Worm (Caenorhabditis elegans) whole organism, L1 larva: ENCODE results near the gene F21C10.7.

Experiments used
- C16A3.4 ChIP-seq: fragments of 150-350 bp; optimal IDR thresholded peaks from 2 replicates; lab custom pipeline; 2014; ENCODE audit warnings: missing biosample characterization, missing genetic modification characterization
- dpl-1 ChIP-seq, 3 experiments: fragments of 150-350 bp in 2 of 3; sonication (generic microtip) in 1 of 3; optimal IDR thresholded peaks; 2 replicates each; lab custom pipeline; 2014 to 2017; ENCODE audit warnings: missing biosample characterization in 3 of 3, missing genetic modification characterization in 3 of 3, missing genetic modification reagents in 3 of 3
- fkh-10 ChIP-seq: sonication (generic microtip); optimal IDR thresholded peaks from 2 replicates; lab custom pipeline; 2017; ENCODE audit warnings: missing biosample characterization, missing genetic modification reagents, missing genetic modification characterization
- fos-1 ChIP-seq: fragments of 150-350 bp; optimal IDR thresholded peaks from 2 replicates; lab custom pipeline; 2014; ENCODE audit warnings: missing biosample characterization, missing genetic modification characterization
- lin-13 ChIP-seq: fragments of 150-350 bp; optimal IDR thresholded peaks from 2 replicates; lab custom pipeline; 2014; ENCODE audit warnings: missing biosample characterization, missing genetic modification reagents, missing genetic modification characterization
- mab-9 ChIP-seq: fragments of 200-800 bp; sonication (Bioruptor generic); IDR thresholded peaks from 2 replicates; pipeline ENCODE4 v1.3.6; 2022; ENCODE audit warnings: missing genetic modification reagents, missing genetic modification characterization, missing compliant biosample characterization
- nhr-77 ChIP-seq: fragments of 150-350 bp; optimal IDR thresholded peaks from 2 replicates; lab custom pipeline; 2014; ENCODE audit warnings: missing biosample characterization, missing genetic modification characterization
- pqm-1 ChIP-seq: sonication (generic microtip); optimal IDR thresholded peaks from 3 replicates; lab custom pipeline; 2017; ENCODE audit warnings: missing biosample characterization, missing genetic modification characterization
- skn-1 ChIP-seq: fragments of 150-350 bp; optimal IDR thresholded peaks from 2 replicates; lab custom pipeline; 2014; ENCODE audit warnings: missing biosample characterization, missing genetic modification characterization
- snpc-4 ChIP-seq: fragments of 150-350 bp; optimal IDR thresholded peaks from 2 replicates; lab custom pipeline; 2014; ENCODE audit warnings: missing biosample characterization, missing genetic modification characterization
- unc-130 ChIP-seq: fragments of 150-350 bp; optimal IDR thresholded peaks from 2 replicates; lab custom pipeline; 2017; ENCODE audit warnings: missing biosample characterization, missing genetic modification characterization, inconsistent platforms

ce11 chrV:9084252-9084651 lies 28.3 kb upstream of the F21C10.7 start:
- TF ChIP-seq nhr-77 (tag; lab: Kevin White, UChicago), result no peak
- TF ChIP-seq unc-130, result no peak
- TF ChIP-seq snpc-4, result no peak
- no peak for TF ChIP-seq C16A3.4
- no peak for TF ChIP-seq lin-13
- TF ChIP-seq dpl-1 (GFP tag; optimal IDR thresholded peaks at IDR 0.05; lab: Kevin White, UChicago), result no peak
- TF ChIP-seq fkh-10 (GFP tag; lab: Kevin White, UChicago), result no peak
- TF ChIP-seq skn-1, result no peak
- no peak for TF ChIP-seq fos-1 (tag; lab: Kevin White, UChicago)
- no peak for TF ChIP-seq pqm-1
- no peak for TF ChIP-seq mab-9 (GFP tag; lab: Robert Waterston, UW)
